Fruit fly (Drosophila melanogaster) whole organism, embryonic: ENCODE measurements around the gene CG10584.
A peak's percentile ranks its signal among the peaks of the same experiment; 100 is the strongest.

Experiments
- BEAF-32 ChIP-seq: fragments of 200-800 bp; sonication (Bioruptor generic); optimal IDR thresholded peaks from 3 replicates; lab custom pipeline; 2017; ENCODE audit warnings: missing biosample characterization, missing genetic modification characterization, mild to moderate bottlenecking, moderate library complexity, missing genetic modification reagents
- CG11093 ChIP-seq: fragments of 200-800 bp; sonication (Bioruptor generic); IDR thresholded peaks from 3 replicates; pipeline ENCODE4 v1.3.6; 2022; ENCODE audit warnings: missing biosample characterization, missing genetic modification characterization
- CG11695 ChIP-seq: fragments of 200-800 bp; sonication (Bioruptor generic); IDR thresholded peaks from 3 replicates; pipeline ENCODE4 v1.3.6; 2022; ENCODE audit warnings: missing biosample characterization, missing genetic modification characterization
- CG12219 ChIP-seq: fragments of 200-800 bp; sonication (Bioruptor generic); optimal IDR thresholded peaks from 3 replicates; lab custom pipeline; 2018; ENCODE audit warnings: missing biosample characterization, mild to moderate bottlenecking, missing genetic modification characterization
- CG13287 ChIP-seq: fragments of 200-800 bp; sonication (Bioruptor generic); IDR thresholded peaks from 2 replicates; pipeline ENCODE4 v1.3.6; 2022; ENCODE audit warnings: missing biosample characterization, missing genetic modification characterization; ENCODE audit not compliant: partially characterized antibody
- CG15269 ChIP-seq: fragments of 200-800 bp; sonication (Bioruptor generic); optimal IDR thresholded peaks from 2 replicates; lab custom pipeline; 2018; ENCODE audit warnings: missing biosample characterization, mild to moderate bottlenecking, missing genetic modification characterization, moderate library complexity
- CG1647 ChIP-seq: fragments of 200-800 bp; sonication (Bioruptor generic); optimal IDR thresholded peaks from 3 replicates; lab custom pipeline; 2016; ENCODE audit warnings: missing biosample characterization, missing genetic modification characterization
- CG17186 ChIP-seq: fragments of 200-800 bp; sonication (Bioruptor generic); optimal IDR thresholded peaks from 3 replicates; lab custom pipeline; 2017; ENCODE audit warnings: missing biosample characterization, missing genetic modification reagents, missing genetic modification characterization
- CG17359 ChIP-seq: fragments of 200-800 bp; sonication (Bioruptor generic); optimal IDR thresholded peaks from 3 replicates; lab custom pipeline; 2018; ENCODE audit warnings: missing biosample characterization, mild to moderate bottlenecking, missing genetic modification characterization, moderate library complexity
- CG2199 ChIP-seq: fragments of 200-800 bp; sonication (Bioruptor generic); IDR thresholded peaks from 3 replicates; pipeline ENCODE4 v1.3.6; 2022; ENCODE audit warnings: missing biosample characterization, missing genetic modification characterization
- CG2202 ChIP-seq: fragments of 200-800 bp; sonication (Bioruptor generic); optimal IDR thresholded peaks from 2 replicates; lab custom pipeline; 2018; ENCODE audit warnings: missing biosample characterization, mild to moderate bottlenecking, missing genetic modification characterization
- CG2875 ChIP-seq: fragments of 200-800 bp; sonication (Bioruptor generic); optimal IDR thresholded peaks from 2 replicates; lab custom pipeline; 2017; ENCODE audit warnings: missing biosample characterization, mild to moderate bottlenecking, missing genetic modification characterization, missing genetic modification reagents
- CG33213 ChIP-seq: fragments of 200-800 bp; sonication (Bioruptor generic); optimal IDR thresholded peaks from 3 replicates; lab custom pipeline; 2016; ENCODE audit warnings: missing biosample characterization, missing genetic modification characterization
- CG43689 ChIP-seq: fragments of 200-800 bp; sonication (Bioruptor generic); IDR thresholded peaks from 2 replicates; pipeline ENCODE4 v1.3.6; 2022; ENCODE audit warnings: missing biosample characterization, missing genetic modification characterization
- CG7357 ChIP-seq: fragments of 200-800 bp; sonication (Bioruptor generic); IDR thresholded peaks from 3 replicates; pipeline ENCODE4 v1.3.6; 2022; ENCODE audit warnings: missing biosample characterization, missing genetic modification characterization
- CG7745 ChIP-seq: fragments of 200-800 bp; sonication (Bioruptor generic); optimal IDR thresholded peaks from 2 replicates; lab custom pipeline; 2018; ENCODE audit warnings: missing biosample characterization, mild to moderate bottlenecking, missing genetic modification characterization, moderate library complexity
- CG8359 ChIP-seq: fragments of 200-800 bp; sonication (Bioruptor generic); optimal IDR thresholded peaks from 2 replicates; lab custom pipeline; 2017; ENCODE audit warnings: missing biosample characterization, mild to moderate bottlenecking, missing genetic modification characterization, borderline replicate concordance
- CG8765 ChIP-seq: fragments of 200-800 bp; sonication (Bioruptor generic); IDR thresholded peaks from 2 replicates; pipeline ENCODE4 v1.3.6; 2022; ENCODE audit warnings: missing biosample characterization, missing genetic modification characterization
- CG9727 ChIP-seq: fragments of 200-800 bp; sonication (Bioruptor generic); optimal IDR thresholded peaks from 3 replicates; lab custom pipeline; 2017; ENCODE audit warnings: missing biosample characterization, mild to moderate bottlenecking, missing genetic modification characterization
- Camta ChIP-seq: fragments of 200-800 bp; sonication (Bioruptor generic); optimal IDR thresholded peaks from 2 replicates; lab custom pipeline; 2016; ENCODE audit warnings: missing biosample characterization, missing genetic modification characterization
- Doc2 ChIP-seq: fragments of 200-800 bp; sonication (Bioruptor generic); IDR thresholded peaks from 2 replicates; pipeline ENCODE4 v1.3.6; 2022; ENCODE audit warnings: missing biosample characterization, missing genetic modification characterization
- Hmr ChIP-seq: fragments of 200-800 bp; sonication (Bioruptor generic); optimal IDR thresholded peaks from 3 replicates; lab custom pipeline; 2017; ENCODE audit warnings: mild to moderate bottlenecking, missing biosample characterization, missing genetic modification reagents, missing genetic modification characterization
- Hmx ChIP-seq: fragments of 200-800 bp; sonication (Bioruptor generic); optimal IDR thresholded peaks from 2 replicates; lab custom pipeline; 2016; ENCODE audit warnings: missing biosample characterization, missing genetic modification characterization
- Hr78 ChIP-seq, 2 experiments: fragments of 200-800 bp in 1 of 2; fragments of >200 bp in 1 of 2; sonication (Bioruptor generic) in 1 of 2; optimal IDR thresholded peaks; 2 replicates each; lab custom pipeline; 2017 to 2019; ENCODE audit warnings: missing biosample characterization in 2 of 2, missing genetic modification characterization in 2 of 2, mild to moderate bottlenecking in 1 of 2, moderate library complexity in 1 of 2
- MTF-1 ChIP-seq: fragments of 200-800 bp; sonication (Bioruptor generic); optimal IDR thresholded peaks from 2 replicates; lab custom pipeline; 2018; ENCODE audit warnings: missing biosample characterization, mild to moderate bottlenecking, missing genetic modification characterization, borderline replicate concordance
- Mad ChIP-seq: fragments of 200-800 bp; sonication (Bioruptor generic); optimal IDR thresholded peaks from 2 replicates; lab custom pipeline; 2016; ENCODE audit warnings: missing biosample characterization, missing genetic modification characterization
- Opbp ChIP-seq: fragments of 200-800 bp; sonication (Bioruptor generic); IDR thresholded peaks from 3 replicates; pipeline ENCODE4 v1.3.6; 2022; ENCODE audit warnings: missing biosample characterization, missing genetic modification characterization; ENCODE audit not compliant: partially characterized antibody
- Sox100B ChIP-seq: fragments of 200-800 bp; sonication (Bioruptor generic); optimal IDR thresholded peaks from 3 replicates; lab custom pipeline; 2018; ENCODE audit warnings: missing biosample characterization, mild to moderate bottlenecking, missing genetic modification characterization
- Sox102F ChIP-seq: fragments of 200-800 bp; sonication (Bioruptor generic); optimal IDR thresholded peaks from 2 replicates; lab custom pipeline; 2018; ENCODE audit warnings: missing biosample characterization, mild to moderate bottlenecking, missing genetic modification characterization, moderate library complexity
- Ssrp ChIP-seq: fragments of 200-800 bp; sonication (Bioruptor generic); optimal IDR thresholded peaks from 2 replicates; lab custom pipeline; 2018; ENCODE audit warnings: missing biosample characterization, mild to moderate bottlenecking, missing genetic modification characterization, moderate library complexity
- Tbp ChIP-seq: fragments of >200 bp; optimal IDR thresholded peaks from 2 replicates; lab custom pipeline; 2018; ENCODE audit warnings: missing biosample characterization, missing genetic modification characterization
- ase ChIP-seq: fragments of 200-800 bp; sonication (Bioruptor generic); IDR thresholded peaks from 3 replicates; pipeline ENCODE4 v1.3.6; 2022; ENCODE audit warnings: missing biosample characterization, missing genetic modification characterization
- bigmax ChIP-seq: fragments of 200-800 bp; sonication (Bioruptor generic); optimal IDR thresholded peaks from 2 replicates; lab custom pipeline; 2018; ENCODE audit warnings: missing biosample characterization, mild to moderate bottlenecking, missing genetic modification characterization
- cg ChIP-seq: fragments of 200-800 bp; sonication (Bioruptor generic); optimal IDR thresholded peaks from 3 replicates; lab custom pipeline; 2019; ENCODE audit warnings: missing biosample characterization, mild to moderate bottlenecking, missing genetic modification characterization, moderate library complexity
- crc ChIP-seq: fragments of 200-800 bp; sonication (Bioruptor generic); optimal IDR thresholded peaks from 2 replicates; lab custom pipeline; 2016; ENCODE audit warnings: missing biosample characterization, missing genetic modification characterization
- ewg ChIP-seq: fragments of 200-800 bp; sonication (Bioruptor generic); optimal IDR thresholded peaks from 3 replicates; lab custom pipeline; 2017; ENCODE audit warnings: mild to moderate bottlenecking, missing biosample characterization, missing genetic modification reagents, missing genetic modification characterization
- fd64A ChIP-seq: fragments of 200-800 bp; sonication (Bioruptor generic); optimal IDR thresholded peaks from 3 replicates; lab custom pipeline; 2018; ENCODE audit warnings: missing biosample characterization, mild to moderate bottlenecking, missing genetic modification characterization
- grau ChIP-seq: fragments of 200-800 bp; optimal IDR thresholded peaks from 3 replicates; lab custom pipeline; 2019; ENCODE audit warnings: missing biosample characterization, mild to moderate bottlenecking, missing genetic modification characterization, moderate library complexity
- gro ChIP-seq: fragments of 200-800 bp; sonication (Bioruptor generic); optimal IDR thresholded peaks from 2 replicates; lab custom pipeline; 2016; ENCODE audit warnings: missing biosample characterization, missing genetic modification characterization
- her ChIP-seq: fragments of 200-800 bp; sonication (Bioruptor generic); optimal IDR thresholded peaks from 2 replicates; lab custom pipeline; 2016; ENCODE audit warnings: missing biosample characterization, missing genetic modification characterization
- kah ChIP-seq: fragments of 200-800 bp; sonication (Bioruptor generic); optimal IDR thresholded peaks from 2 replicates; lab custom pipeline; 2018; ENCODE audit warnings: missing biosample characterization, mild to moderate bottlenecking, missing genetic modification characterization
- mirr ChIP-seq: fragments of 200-800 bp; sonication (Bioruptor generic); optimal IDR thresholded peaks from 3 replicates; lab custom pipeline; 2018; ENCODE audit warnings: missing biosample characterization, mild to moderate bottlenecking, missing genetic modification characterization
- nmo ChIP-seq: fragments of 200-800 bp; sonication (Bioruptor generic); optimal IDR thresholded peaks from 2 replicates; lab custom pipeline; 2018; ENCODE audit warnings: missing biosample characterization, mild to moderate bottlenecking, missing genetic modification characterization, moderate library complexity
- pho ChIP-seq: fragments of 200-800 bp; sonication (Bioruptor generic); optimal IDR thresholded peaks from 2 replicates; lab custom pipeline; 2016; ENCODE audit warnings: missing biosample characterization, missing genetic modification characterization
- pnt ChIP-seq: fragments of 200-800 bp; sonication (Bioruptor generic); optimal IDR thresholded peaks from 3 replicates; lab custom pipeline; 2016; ENCODE audit warnings: missing biosample characterization, missing genetic modification characterization
- pum ChIP-seq: fragments of 200-800 bp; sonication (Bioruptor generic); optimal IDR thresholded peaks from 2 replicates; lab custom pipeline; 2016; ENCODE audit warnings: missing biosample characterization, missing genetic modification characterization
- sens-2 ChIP-seq: fragments of 200-800 bp; sonication (Bioruptor generic); IDR thresholded peaks from 2 replicates; pipeline ENCODE4 v1.3.6; 2022; ENCODE audit warnings: missing biosample characterization, missing genetic modification characterization
- tup ChIP-seq: fragments of 200-800 bp; sonication (Bioruptor generic); optimal IDR thresholded peaks from 2 replicates; lab custom pipeline; 2016; ENCODE audit warnings: missing biosample characterization, mild to moderate bottlenecking, missing genetic modification characterization, moderate library complexity
- wek ChIP-seq: fragments of 200-800 bp; sonication (Bioruptor generic); optimal IDR thresholded peaks from 3 replicates; lab custom pipeline; 2018; ENCODE audit warnings: missing biosample characterization, mild to moderate bottlenecking, missing genetic modification characterization, moderate library complexity
- zen ChIP-seq: fragments of 200-800 bp; sonication (Bioruptor generic); optimal IDR thresholded peaks from 3 replicates; lab custom pipeline; 2018; ENCODE audit warnings: missing biosample characterization, mild to moderate bottlenecking, missing genetic modification characterization, moderate library complexity

The CG10584 gene

DNA sequence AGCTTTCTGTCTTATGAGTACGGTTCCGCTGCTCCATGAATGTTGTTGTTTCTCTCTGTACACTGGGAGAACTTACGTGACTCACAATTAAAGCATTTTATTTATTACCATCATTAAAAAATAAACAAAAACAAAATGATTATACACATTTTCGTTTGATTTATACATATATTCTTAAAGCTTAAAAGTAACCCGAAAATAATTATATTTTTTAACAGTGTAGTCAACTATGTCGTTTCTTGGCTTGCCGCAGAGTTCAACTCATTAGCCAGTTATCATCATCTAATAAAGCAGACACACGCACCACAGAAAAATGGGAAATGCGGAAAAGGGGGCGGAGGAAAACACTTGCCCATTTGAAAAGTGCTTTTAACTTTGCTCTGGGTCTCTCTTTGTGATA is 6.2 kb upstream of the CG10584 start (continued):
- peak; percentile 86 for TF ChIP-seq grau (tag; lab: Kevin White, UChicago)
- no peak for TF ChIP-seq Opbp
- TF ChIP-seq CG7357 (GFP tag; lab: Robert Waterston, UW), result peak; percentile 57; the same call in 2 of the 3 replicates
- TF ChIP-seq CG2199, result no peak
- peak; percentile 42 for TF ChIP-seq crc (GFP tag; lab: Kevin White, UChicago)
- TF ChIP-seq CG9727, result peak; percentile 81
- peak; percentile 7 for TF ChIP-seq her (GFP tag; lab: Kevin White, UChicago)
- TF ChIP-seq CG11695, result peak; percentile 80
- peak; percentile 37; the same call in 1 of the 2 replicates for TF ChIP-seq CG43689 (GFP tag; lab: Robert Waterston, UW)
- no peak for TF ChIP-seq CG13287 (GFP tag; lab: Robert Waterston, UW)
- TF ChIP-seq pnt, result peak; percentile 41
- peak; percentile 53 for TF ChIP-seq CG2875 (GFP tag; lab: Kevin White, UChicago)
- peak in 1 of 2 experiments; percentile 76 for TF ChIP-seq Hr78 (GFP tag; optimal IDR thresholded peaks at IDR 0.05; lab: Kevin White, UChicago)
- peak; percentile 89 for TF ChIP-seq Sox102F
- peak; percentile 83 for TF ChIP-seq CG17359 (tag; lab: Kevin White, UChicago)
- no peak for TF ChIP-seq sens-2 (GFP tag; lab: Robert Waterston, UW)
- TF ChIP-seq zen, result peak; percentile 61
- TF ChIP-seq tup (GFP tag; lab: Kevin White, UChicago), result no peak
- no peak for TF ChIP-seq CG17186 (GFP tag; lab: Kevin White, UChicago)
- peak; percentile 58 for TF ChIP-seq ewg
- peak; percentile 90 for TF ChIP-seq CG15269 (tag; lab: Kevin White, UChicago)
- peak; percentile 53 for TF ChIP-seq pum (GFP tag; lab: Kevin White, UChicago)
- TF ChIP-seq Doc2 (GFP tag; lab: Robert Waterston, UW), result no peak
- TF ChIP-seq cg (GFP tag; lab: Kevin White, UChicago), result no peak
- 0 out of 3 replicates have a peak, but pooled peaks have one; percentile 32 for TF ChIP-seq ase (GFP tag; lab: Robert Waterston, UW)
- peak; percentile 14 for TF ChIP-seq CG33213 (GFP tag; lab: Kevin White, UChicago)
- TF ChIP-seq CG8765 (GFP tag; lab: Robert Waterston, UW), result no peak
- peak; percentile 38 for TF ChIP-seq Camta (GFP tag; lab: Kevin White, UChicago)
- peak; percentile 43 for TF ChIP-seq pho (GFP tag; lab: Kevin White, UChicago)
- TF ChIP-seq fd64A, result peak; percentile 26
- peak; percentile 67 for TF ChIP-seq CG12219 (GFP tag; lab: Kevin White, UChicago)
- no peak for TF ChIP-seq bigmax
- no peak for TF ChIP-seq Tbp
- TF ChIP-seq Ssrp (tag; lab: Kevin White, UChicago), result peak; percentile 79
- TF ChIP-seq mirr, result no peak
- peak; percentile 34 for TF ChIP-seq wek (GFP tag; lab: Kevin White, UChicago)
- TF ChIP-seq MTF-1 (GFP tag; lab: Kevin White, UChicago), result peak; percentile 62
- TF ChIP-seq Hmx (GFP tag; lab: Kevin White, UChicago), result peak; percentile 47
- TF ChIP-seq CG1647 (GFP tag; lab: Kevin White, UChicago), result peak; percentile 54
- TF ChIP-seq Mad (GFP tag; lab: Kevin White, UChicago), result peak; percentile 52
- no peak for TF ChIP-seq CG7745 (tag; lab: Kevin White, UChicago)
- 0 out of 3 replicates have a peak, but pooled peaks have one; percentile 10 for TF ChIP-seq CG11093 (GFP tag; lab: Robert Waterston, UW)
- peak; percentile 53 for TF ChIP-seq gro (GFP tag; lab: Kevin White, UChicago)
- TF ChIP-seq Hmr (GFP tag; lab: Kevin White, UChicago), result peak; percentile 74
- TF ChIP-seq Sox100B, result peak; percentile 70
- TF ChIP-seq CG8359 (GFP tag; lab: Kevin White, UChicago), result no peak
- peak; percentile 40 for TF ChIP-seq kah (GFP tag; lab: Kevin White, UChicago)
- peak; percentile 46 for TF ChIP-seq CG2202
- TF ChIP-seq BEAF-32 (GFP tag; lab: Kevin White, UChicago), result no peak
- TF ChIP-seq nmo (GFP tag; lab: Kevin White, UChicago), result peak; percentile 86
